Worm (Caenorhabditis elegans): Measurements from ENCODE around the gene Y116A8C.20.

The Y116A8C.20 gene

ce11 chrIV:17088849-17089248 lies 48.1 kb downstream of the Y116A8C.20 start, which contains the start of gene Y116A8C.43 (continued):
- TF ChIP-seq F57C9.4 (tag; optimal IDR thresholded peaks at IDR 0.05) = peak; percentile 38
- TF ChIP-seq tlf-1 (GFP tag; optimal IDR thresholded peaks at IDR 0.05) = peak; percentile 43
- no peak for TF ChIP-seq Y79H2A.3 (GFP tag; conservative IDR thresholded peaks at IDR 0.05)
- TF ChIP-seq attf-6 (GFP tag; IDR thresholded peaks at IDR 0.05) = peak; percentile 92
- no peak for TF ChIP-seq nfya-2 (GFP tag; IDR thresholded peaks at IDR 0.05)
- TF ChIP-seq nhr-27 (tag; optimal IDR thresholded peaks at IDR 0.05) = peak; percentile 8
- peak; percentile 55 for TF ChIP-seq repo-1 (tag; optimal IDR thresholded peaks at IDR 0.05)
- peak; percentile 45 for TF ChIP-seq snpc-4 (GFP tag; optimal IDR thresholded peaks at IDR 0.05)
- TF ChIP-seq snpc-4 (tag; optimal IDR thresholded peaks at IDR 0.05) = peak in 1 of 4 experiments; percentile 88
- TF ChIP-seq F49E8.2 (tag; optimal IDR thresholded peaks at IDR 0.05; ENCODE audit: insufficient read depth) = peak; percentile 65
- peak; percentile 26 for TF ChIP-seq ceh-100 (GFP tag; IDR thresholded peaks at IDR 0.05)
- TF ChIP-seq Y95B8A.8 (GFP tag; IDR thresholded peaks at IDR 0.05) = 0 out of 2 replicates have a peak, but pooled peaks have one; percentile 15
- peak; percentile 34 for TF ChIP-seq die-1 (tag; optimal IDR thresholded peaks at IDR 0.05)
- 0 out of 2 replicates have a peak, but pooled peaks have one; percentile 10 for TF ChIP-seq ztf-25 (GFP tag; IDR thresholded peaks at IDR 0.05)
- TF ChIP-seq ztf-28 (GFP tag; IDR thresholded peaks at IDR 0.05) = 0 out of 2 replicates have a peak, but pooled peaks have one; percentile 68
- TF ChIP-seq F33H1.4 (GFP tag; IDR thresholded peaks at IDR 0.05) = no peak
- TF ChIP-seq F10E7.11 (tag; optimal IDR thresholded peaks at IDR 0.05) = peak; percentile 5
- TF ChIP-seq nhr-179 (tag; optimal IDR thresholded peaks at IDR 0.05) = no peak
- TF ChIP-seq hmg-1.2 (GFP tag; IDR thresholded peaks at IDR 0.05) = peak; percentile 23; the same call in 1 of the 2 replicates
- TF ChIP-seq B0336.3 (GFP tag; IDR thresholded peaks at IDR 0.05) = peak; percentile 68; the same call in 1 of the 2 replicates
- TF ChIP-seq tbp1 (GFP tag; optimal IDR thresholded peaks at IDR 0.05) = peak; percentile 44
- TF ChIP-seq madf-6 (GFP tag; IDR thresholded peaks at IDR 0.05) = peak; percentile 39; the same call in 1 of the 2 replicates
- peak; percentile 38; the same call in 1 of the 2 replicates for TF ChIP-seq rcor-1 (GFP tag; IDR thresholded peaks at IDR 0.05)
- TF ChIP-seq nfyb-1 (GFP tag; IDR thresholded peaks at IDR 0.05) = 0 out of 2 replicates have a peak, but pooled peaks have one; percentile 29
- peak; percentile 18 for TF ChIP-seq attf-5 (GFP tag; optimal IDR thresholded peaks at IDR 0.05)
- 0 out of 2 replicates have a peak, but pooled peaks have one; percentile 53 for TF ChIP-seq Y56A3A.18 (GFP tag; IDR thresholded peaks at IDR 0.05)
- peak; percentile 39 for TF ChIP-seq F52B5.7 (tag; optimal IDR thresholded peaks at IDR 0.05)
- peak; percentile 76 for TF ChIP-seq Y53G8AR.9 (GFP tag; conservative IDR thresholded peaks at IDR 0.05)
- peak; percentile 31 for TF ChIP-seq mes-4 (tag; optimal IDR thresholded peaks at IDR 0.05)
- peak; percentile 63 for TF ChIP-seq athp-1 (tag; optimal IDR thresholded peaks at IDR 0.05)

Measured in whole organism, young adult.